Fruit fly (Drosophila melanogaster): ENCODE measurements around the gene Apoltp.
A peak's percentile ranks its signal among the peaks of the same experiment; 100 is the strongest.

Gene Apoltp

dm6 chr2L:9698923-9699493, 65.0 kb downstream of the Apoltp start, which contains the start of gene Pka-C1:
Gene Pka-C1 (minus strand): TSS chr2L:9699297.
- TF ChIP-seq D1 (tag; optimal IDR thresholded peaks at IDR 0.05) (no peak), CG32121 (GFP tag; IDR thresholded peaks at IDR 0.05) (peak; percentile 38; the same call in 1 of the 2 replicates), CG8301 (tag; optimal IDR thresholded peaks at IDR 0.05) (no peak), CG15710 (tag; optimal IDR thresholded peaks at IDR 0.05) (no peak), CG12605 (GFP tag; IDR thresholded peaks at IDR 0.05) (peak; percentile 62; the same call in 1 of the 2 replicates), Ets98B (GFP tag; IDR thresholded peaks at IDR 0.05) (peak; percentile 22), CG8159 (tag; optimal IDR thresholded peaks at IDR 0.05) (no peak), CG4496 (GFP tag; IDR thresholded peaks at IDR 0.05) (peak; percentile 60), EcR (GFP tag; optimal IDR thresholded peaks at IDR 0.05) (no peak), CG10348 (GFP tag; IDR thresholded peaks at IDR 0.05) (no peak), rn (GFP tag; IDR thresholded peaks at IDR 0.05) (no peak), CG34367 (tag; optimal IDR thresholded peaks at IDR 0.05) (no peak), Pif1B (GFP tag; optimal IDR thresholded peaks at IDR 0.05) (no peak), CG17806 (tag; optimal IDR thresholded peaks at IDR 0.05) (peak; percentile 1), CG13204 (GFP tag; optimal IDR thresholded peaks at IDR 0.05) (peak; percentile 21), Snoo (tag; optimal IDR thresholded peaks at IDR 0.05) (peak; percentile 7), fd96Ca (GFP tag; IDR thresholded peaks at IDR 0.05) (peak; percentile 62; the same call in 2 of the 3 replicates)

dm6 chr2L:9699615-9700014, 65.6 kb downstream of the Apoltp start, which contains the start of gene hoip:
Gene hoip (plus strand): TSS chr2L:9699791.
- TF ChIP-seq Pif1A (GFP tag; optimal IDR thresholded peaks at IDR 0.05), result no peak
- peak; percentile 12; the same call in 1 of the 3 replicates for TF ChIP-seq CG4496 (GFP tag; IDR thresholded peaks at IDR 0.05)

- TF ChIP-seq CG12605 (GFP tag; IDR thresholded peaks at IDR 0.05), result no peak
- no peak for TF ChIP-seq rn (GFP tag; IDR thresholded peaks at IDR 0.05)
- no peak for TF ChIP-seq gl (tag; optimal IDR thresholded peaks at IDR 0.05)
- peak; percentile 41 for TF ChIP-seq EcR (GFP tag; optimal IDR thresholded peaks at IDR 0.05)
- no peak for TF ChIP-seq CG13204 (GFP tag; optimal IDR thresholded peaks at IDR 0.05)
- TF ChIP-seq D1 (tag; optimal IDR thresholded peaks at IDR 0.05), result no peak
- peak; percentile 43 for TF ChIP-seq CG8159 (tag; optimal IDR thresholded peaks at IDR 0.05)
- no peak for TF ChIP-seq CG14655 (GFP tag; optimal IDR thresholded peaks at IDR 0.05)
- no peak for TF ChIP-seq Pif1B (GFP tag; optimal IDR thresholded peaks at IDR 0.05)
- peak; percentile 42 for TF ChIP-seq CG15710 (tag; optimal IDR thresholded peaks at IDR 0.05)
- no peak for TF ChIP-seq Pif1A (GFP tag; optimal IDR thresholded peaks at IDR 0.05)
- peak; percentile 47; the same call in 1 of the 3 replicates for TF ChIP-seq CG4496 (GFP tag; IDR thresholded peaks at IDR 0.05)
- no peak for TF ChIP-seq Ets98B (GFP tag; IDR thresholded peaks at IDR 0.05)
- peak; percentile 21 for TF ChIP-seq CG17806 (tag; optimal IDR thresholded peaks at IDR 0.05)
- TF ChIP-seq fd96Ca (GFP tag; IDR thresholded peaks at IDR 0.05), result no peak
- TF ChIP-seq CG34367 (tag; optimal IDR thresholded peaks at IDR 0.05), result peak; percentile 39
- TF ChIP-seq CG8301 (tag; optimal IDR thresholded peaks at IDR 0.05), result peak; percentile 19
- peak; percentile 47 for TF ChIP-seq Snoo (tag; optimal IDR thresholded peaks at IDR 0.05)
- TF ChIP-seq CG10348 (GFP tag; IDR thresholded peaks at IDR 0.05), result no peak
- peak; percentile 23 for TF ChIP-seq CG9948 (tag; optimal IDR thresholded peaks at IDR 0.05)
- 0 out of 2 replicates have a peak, but pooled peaks have one; percentile 26 for TF ChIP-seq CG32121 (GFP tag; IDR thresholded peaks at IDR 0.05)
Measured at dm6 chr2L:9700454-9700853, 66.5 kb downstream of the Apoltp start, which contains the start of gene pelo. Gene pelo (plus strand): TSS chr2L:9700810.

- TF ChIP-seq Pif1A (GFP tag; optimal IDR thresholded peaks at IDR 0.05), result no peak
- TF ChIP-seq CG4496 (GFP tag; IDR thresholded peaks at IDR 0.05), result no peak
- TF ChIP-seq CG10348 (GFP tag; IDR thresholded peaks at IDR 0.05), result no peak
- no peak for TF ChIP-seq CG9948 (tag; optimal IDR thresholded peaks at IDR 0.05)
- TF ChIP-seq D1 (tag; optimal IDR thresholded peaks at IDR 0.05), result no peak
- no peak for TF ChIP-seq gl (tag; optimal IDR thresholded peaks at IDR 0.05)
- TF ChIP-seq Ets98B (GFP tag; IDR thresholded peaks at IDR 0.05), result no peak
- no peak for TF ChIP-seq CG15710 (tag; optimal IDR thresholded peaks at IDR 0.05)
- no peak for TF ChIP-seq fd96Ca (GFP tag; IDR thresholded peaks at IDR 0.05)
- no peak for TF ChIP-seq CG12605 (GFP tag; IDR thresholded peaks at IDR 0.05)
Measured at dm6 chr2L:9703000-9703399, 69.0 kb downstream of the Apoltp start.

- TF ChIP-seq Ets98B (GFP tag; IDR thresholded peaks at IDR 0.05), result peak; percentile 4; the same call in 1 of the 2 replicates
- no peak for TF ChIP-seq CG13204 (GFP tag; optimal IDR thresholded peaks at IDR 0.05)
- no peak for TF ChIP-seq CG12605 (GFP tag; IDR thresholded peaks at IDR 0.05)
- TF ChIP-seq Pif1A (GFP tag; optimal IDR thresholded peaks at IDR 0.05), result no peak
- no peak for TF ChIP-seq CG15710 (tag; optimal IDR thresholded peaks at IDR 0.05)
- no peak for TF ChIP-seq Pif1B (GFP tag; optimal IDR thresholded peaks at IDR 0.05)
Measured at dm6 chr2L:9704343-9704742, 70.4 kb downstream of the Apoltp start.

dm6 chr2L:9705291-9705690, 71.3 kb downstream of the Apoltp start:
- TF ChIP-seq CG17806 (tag; optimal IDR thresholded peaks at IDR 0.05), result no peak
- TF ChIP-seq fd96Ca (GFP tag; IDR thresholded peaks at IDR 0.05), result no peak
- no peak for TF ChIP-seq CG15710 (tag; optimal IDR thresholded peaks at IDR 0.05)
- no peak for TF ChIP-seq CG32121 (GFP tag; IDR thresholded peaks at IDR 0.05)
- no peak for TF ChIP-seq D1 (tag; optimal IDR thresholded peaks at IDR 0.05)
- TF ChIP-seq Snoo (tag; optimal IDR thresholded peaks at IDR 0.05), result no peak
- no peak for TF ChIP-seq EcR (GFP tag; optimal IDR thresholded peaks at IDR 0.05)
- TF ChIP-seq CG12605 (GFP tag; IDR thresholded peaks at IDR 0.05), result no peak
- TF ChIP-seq gl (tag; optimal IDR thresholded peaks at IDR 0.05), result no peak
- no peak for TF ChIP-seq CG34367 (tag; optimal IDR thresholded peaks at IDR 0.05)
- no peak for TF ChIP-seq Pif1B (GFP tag; optimal IDR thresholded peaks at IDR 0.05)
- TF ChIP-seq CG10348 (GFP tag; IDR thresholded peaks at IDR 0.05), result no peak
- no peak for TF ChIP-seq CG13204 (GFP tag; optimal IDR thresholded peaks at IDR 0.05)
- no peak for TF ChIP-seq Ets98B (GFP tag; IDR thresholded peaks at IDR 0.05)
- TF ChIP-seq CG4496 (GFP tag; IDR thresholded peaks at IDR 0.05), result no peak
- TF ChIP-seq CG14655 (GFP tag; optimal IDR thresholded peaks at IDR 0.05), result no peak

All from whole organism, pupa.